Worm (Caenorhabditis elegans) whole organism, L1 larva: ENCODE results near the gene oac-53.

Source experiments
- ets-5 ChIP-seq: fragments of 200-800 bp; sonication (Bioruptor generic); IDR thresholded peaks from 2 replicates; pipeline ENCODE4 v1.3.6; 2022; ENCODE audit warnings: missing genetic modification characterization, missing compliant biosample characterization
- mep-1 ChIP-seq: fragments of 150-350 bp; optimal IDR thresholded peaks from 2 replicates; lab custom pipeline; 2014; ENCODE audit warnings: missing biosample characterization, missing genetic modification characterization

DNA sequence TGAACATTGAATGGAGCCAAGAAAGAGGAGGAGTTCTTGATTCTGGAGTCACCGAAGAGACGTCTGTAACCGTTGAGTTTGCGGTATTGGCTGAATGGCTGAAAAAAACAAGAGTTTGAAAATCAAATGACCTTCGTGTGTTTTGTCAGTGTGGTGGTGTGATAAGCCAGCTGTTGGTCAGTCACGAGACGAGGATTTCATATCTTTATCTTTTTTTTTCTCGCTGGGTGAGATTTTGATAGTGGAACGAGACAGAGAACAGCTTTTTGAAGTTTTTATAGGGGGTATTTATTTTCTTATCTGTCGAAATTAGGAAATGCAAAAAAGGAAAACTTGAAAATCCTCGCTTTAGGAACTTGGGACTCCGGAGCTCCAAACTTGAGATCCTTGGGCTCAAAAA lies 33.3 kb downstream of the oac-53 start:
- TF ChIP-seq mep-1 (tag; lab: Kevin White, UChicago): no peak
- TF ChIP-seq ets-5 (GFP tag; lab: Robert Waterston, UW): no peak
